Worm (Caenorhabditis elegans) whole organism, L2 larva: ENCODE data around the gene Y25C1A.2.
"Not testable (repeated sequence)": the region's sequence is repeated elsewhere in the genome, so short reads cannot be mapped to it uniquely, and the experiment has no call there.

Source experiments
- F13H6.1 ChIP-seq: sonication (generic microtip); optimal IDR thresholded peaks from 2 replicates; lab custom pipeline; 2016; ENCODE audit warnings: missing genetic modification characterization, missing compliant biosample characterization
- R02D3.7 ChIP-seq: fragments of 150-350 bp; optimal IDR thresholded peaks from 2 replicates; lab custom pipeline; 2014; ENCODE audit warnings: missing biosample characterization, missing genetic modification characterization
- Y55F3AM.14 ChIP-seq: fragments of 200-800 bp; sonication (Bioruptor generic); optimal IDR thresholded peaks from 2 replicates; lab custom pipeline; 2018; ENCODE audit warnings: mild to moderate bottlenecking, missing genetic modification characterization, missing compliant biosample characterization
- alr-1 ChIP-seq: fragments of 150-350 bp; optimal IDR thresholded peaks from 2 replicates; lab custom pipeline; 2014; ENCODE audit warnings: missing biosample characterization, missing genetic modification characterization
- aly-2 ChIP-seq: fragments of 150-350 bp; optimal IDR thresholded peaks from 2 replicates; lab custom pipeline; 2014; ENCODE audit warnings: missing biosample characterization, missing genetic modification characterization
- ama-1 ChIP-seq: fragments of 150-350 bp; optimal IDR thresholded peaks from 2 replicates; lab custom pipeline; 2018; ENCODE audit warnings: inconsistent platforms
- blmp-1 ChIP-seq: sonication (generic microtip); optimal IDR thresholded peaks from 2 replicates; lab custom pipeline; 2017; ENCODE audit warnings: missing genetic modification characterization, mild to moderate bottlenecking, missing compliant biosample characterization, antibody characterized with exemption, moderate library complexity; ENCODE audit not compliant: insufficient read depth
- ceh-16 ChIP-seq: fragments of 150-350 bp; optimal IDR thresholded peaks from 2 replicates; lab custom pipeline; 2014; ENCODE audit warnings: missing biosample characterization, missing genetic modification characterization
- ceh-82 ChIP-seq: fragments of 150-350 bp; optimal IDR thresholded peaks from 2 replicates; lab custom pipeline; 2014; ENCODE audit warnings: missing biosample characterization, missing genetic modification characterization
- crh-2 ChIP-seq: sonication (generic microtip); optimal IDR thresholded peaks from 2 replicates; lab custom pipeline; 2017; ENCODE audit warnings: missing biosample characterization, missing genetic modification characterization
- dmd-4 ChIP-seq: sonication (generic microtip); optimal IDR thresholded peaks from 2 replicates; lab custom pipeline; 2017; ENCODE audit warnings: missing biosample characterization, missing genetic modification characterization
- elt-3 ChIP-seq: sonication (generic microtip); optimal IDR thresholded peaks from 2 replicates; lab custom pipeline; 2017; ENCODE audit warnings: missing biosample characterization, missing genetic modification characterization
- fos-1 ChIP-seq: fragments of 150-350 bp; optimal IDR thresholded peaks from 2 replicates; lab custom pipeline; 2014; ENCODE audit warnings: missing biosample characterization, missing genetic modification characterization
- gmeb-1 ChIP-seq: fragments of 150-350 bp; optimal IDR thresholded peaks from 2 replicates; lab custom pipeline; 2014; ENCODE audit warnings: missing biosample characterization, missing genetic modification characterization
- lin-11 ChIP-seq: fragments of 150-350 bp; sonication (generic microtip); optimal IDR thresholded peaks from 2 replicates; lab custom pipeline; 2014; ENCODE audit warnings: missing biosample characterization, missing genetic modification characterization, inconsistent platforms, mixed read lengths
- lin-39 ChIP-seq: fragments of 150-350 bp; optimal IDR thresholded peaks from 2 replicates; lab custom pipeline; 2014; ENCODE audit warnings: missing biosample characterization, missing genetic modification reagents, missing genetic modification characterization
- lsy-2 ChIP-seq, 2 experiments: fragments of 150-350 bp in 1 of 2; sonication (generic microtip) in 1 of 2; optimal IDR thresholded peaks; 2 replicates each; lab custom pipeline; 2014 to 2017; ENCODE audit warnings: missing biosample characterization in 2 of 2, missing genetic modification characterization in 2 of 2
- mab-5 ChIP-seq: fragments of 150-350 bp; optimal IDR thresholded peaks from 2 replicates; lab custom pipeline; 2014; ENCODE audit warnings: missing biosample characterization, missing genetic modification characterization
- mdl-1 ChIP-seq, 2 experiments: fragments of 150-350 bp in 1 of 2; sonication (generic microtip) in 1 of 2; optimal IDR thresholded peaks; 2 replicates each; lab custom pipeline; 2017; ENCODE audit warnings: missing biosample characterization in 2 of 2, missing genetic modification characterization in 2 of 2
- nhr-10 ChIP-seq: sonication (generic microtip); optimal IDR thresholded peaks from 2 replicates; lab custom pipeline; 2017; ENCODE audit warnings: missing biosample characterization, missing genetic modification characterization
- nhr-11 ChIP-seq: fragments of 150-350 bp; optimal IDR thresholded peaks from 2 replicates; lab custom pipeline; 2014; ENCODE audit warnings: missing biosample characterization, missing genetic modification characterization
- nhr-21 ChIP-seq: fragments of 150-350 bp; optimal IDR thresholded peaks from 2 replicates; lab custom pipeline; 2014; ENCODE audit warnings: missing biosample characterization, missing genetic modification characterization
- nhr-23 ChIP-seq: fragments of 150-350 bp; optimal IDR thresholded peaks from 2 replicates; lab custom pipeline; 2014; ENCODE audit warnings: missing biosample characterization, missing genetic modification reagents, missing genetic modification characterization
- nhr-6 ChIP-seq: fragments of 150-350 bp; optimal IDR thresholded peaks from 2 replicates; lab custom pipeline; 2014; ENCODE audit warnings: missing biosample characterization, missing genetic modification characterization
- nhr-77 ChIP-seq: fragments of 150-350 bp; optimal IDR thresholded peaks from 2 replicates; lab custom pipeline; 2014; ENCODE audit warnings: missing biosample characterization, missing genetic modification characterization
- peb-1 ChIP-seq: fragments of 150-350 bp; optimal IDR thresholded peaks from 2 replicates; lab custom pipeline; 2014; ENCODE audit warnings: missing biosample characterization, missing genetic modification characterization
- sem-4 ChIP-seq: fragments of 150-350 bp; optimal IDR thresholded peaks from 2 replicates; lab custom pipeline; 2014; ENCODE audit warnings: missing biosample characterization, missing genetic modification reagents, missing genetic modification characterization
- skn-1 ChIP-seq: sonication (generic microtip); optimal IDR thresholded peaks from 2 replicates; lab custom pipeline; 2017; ENCODE audit warnings: missing biosample characterization, missing genetic modification characterization
- sma-3 ChIP-seq: sonication (generic microtip); optimal IDR thresholded peaks from 2 replicates; lab custom pipeline; 2016; ENCODE audit warnings: missing genetic modification reagents, missing genetic modification characterization, missing compliant biosample characterization
- snpc-4 ChIP-seq: fragments of 150-350 bp; optimal IDR thresholded peaks from 2 replicates; lab custom pipeline; 2014; ENCODE audit warnings: missing biosample characterization, missing genetic modification characterization
- unc-39 ChIP-seq: fragments of 150-350 bp; optimal IDR thresholded peaks from 2 replicates; lab custom pipeline; 2014; ENCODE audit warnings: missing biosample characterization, missing genetic modification characterization
- unc-55 ChIP-seq: fragments of 150-350 bp; sonication (generic microtip); optimal IDR thresholded peaks from 3 replicates; lab custom pipeline; 2014; ENCODE audit warnings: missing biosample characterization, missing genetic modification reagents, missing genetic modification characterization
- unc-62 ChIP-seq: fragments of 150-350 bp; optimal IDR thresholded peaks from 2 replicates; lab custom pipeline; 2014; ENCODE audit warnings: missing biosample characterization, missing genetic modification reagents, missing genetic modification characterization
- zag-1 ChIP-seq: fragments of 150-350 bp; optimal IDR thresholded peaks from 2 replicates; lab custom pipeline; 2014; ENCODE audit warnings: missing biosample characterization, missing genetic modification characterization

The Y25C1A.2 gene

ce11 chrII:3142855-3143254, 30.4 kb downstream of the Y25C1A.2 start, which contains the start of gene sri-42:
TSS of gene sri-42 (minus strand) at chrII:3142955.
- not testable (repeated sequence) for TF ChIP-seq ceh-16 (tag; lab: Kevin White, UChicago); nhr-10; sem-4 (tag; lab: Kevin White, UChicago)

ce11 chrII:3144552-3144951, 32.1 kb downstream of the Y25C1A.2 start, which contains the start of gene sri-43:
TSS of gene sri-43 (minus strand) at chrII:3144652.
- not testable (repeated sequence) for TF ChIP-seq nhr-21 (tag; lab: Kevin White, UChicago); ama-1 (lab: Kevin White, UChicago); snpc-4 (tag; lab: Kevin White, UChicago)

DNA sequence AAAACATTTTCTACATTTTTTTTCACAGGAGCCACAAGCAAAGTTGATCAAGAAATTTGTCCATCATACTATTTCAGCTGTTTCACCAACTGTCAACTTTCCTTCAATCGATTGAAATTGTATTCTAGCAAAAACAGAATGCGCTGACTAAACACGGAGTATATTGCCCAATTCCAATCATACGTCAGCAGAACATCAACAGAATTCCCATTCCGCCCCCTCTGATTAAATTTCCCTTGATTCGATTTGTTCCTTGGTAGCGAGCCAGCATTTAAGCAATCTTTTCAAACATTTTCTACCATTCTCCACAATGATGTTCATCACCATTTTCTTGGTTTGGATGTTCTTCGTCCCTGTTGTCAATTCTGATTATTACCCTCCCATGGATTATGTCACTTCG, 33.4 kb downstream of the Y25C1A.2 start, which contains the start of gene T10D4.15:
T10D4.15 (plus strand) TSS at position 301 of the 400 bp plus-strand sequence.
- TF ChIP-seq snpc-4 (tag; lab: Kevin White, UChicago) = no peak
- TF ChIP-seq nhr-6 (tag; lab: Kevin White, UChicago) = no peak
- no peak for TF ChIP-seq lin-11 (tag; lab: Kevin White, UChicago)
- no peak for TF ChIP-seq unc-39 (tag; lab: Kevin White, UChicago)
- no peak for TF ChIP-seq lin-39 (tag; lab: Kevin White, UChicago)
- no peak for TF ChIP-seq R02D3.7 (tag; lab: Kevin White, UChicago)
- TF ChIP-seq crh-2 (tag; lab: Kevin White, UChicago) = no peak
- TF ChIP-seq sem-4 (tag; lab: Kevin White, UChicago) = no peak
- TF ChIP-seq ceh-82 (tag; lab: Kevin White, UChicago) = no peak
- no peak for TF ChIP-seq F13H6.1 (tag; lab: Kevin White, UChicago)
- no peak for TF ChIP-seq nhr-23 (tag; lab: Kevin White, UChicago)
- no peak for TF ChIP-seq zag-1 (tag; lab: Kevin White, UChicago)
- TF ChIP-seq unc-62 (GFP tag; lab: Kevin White, UChicago) = no peak
- no peak for TF ChIP-seq nhr-77 (tag; lab: Kevin White, UChicago)
- TF ChIP-seq, all 48 proteins: peak for 0

DNA sequence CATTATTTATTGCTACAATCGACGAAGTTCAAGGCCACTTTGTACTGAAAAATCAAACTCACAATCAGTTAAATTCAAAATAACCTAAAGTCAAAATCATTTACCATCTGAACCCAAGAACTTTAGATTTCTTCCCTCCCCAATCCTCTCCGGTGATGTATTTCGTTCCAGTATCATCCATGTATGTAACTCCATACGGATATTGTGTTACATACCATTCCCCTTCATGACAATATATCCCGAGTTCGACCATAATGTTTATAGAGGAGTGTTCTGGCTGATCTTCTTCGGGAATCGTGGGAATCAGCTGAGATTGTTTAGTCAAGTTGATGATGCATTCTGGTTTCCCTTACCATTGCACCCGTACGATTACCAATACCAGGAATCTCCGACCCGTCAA, 36.0 kb downstream of the Y25C1A.2 start:
- TF ChIP-seq elt-3 (no peak), R02D3.7 (tag; lab: Kevin White, UChicago) (no peak), mdl-1 (tag; optimal IDR thresholded peaks at IDR 0.05; lab: Kevin White, UChicago) (no peak), nhr-77 (tag; lab: Kevin White, UChicago) (no peak), lsy-2 (tag; optimal IDR thresholded peaks at IDR 0.05; lab: Kevin White, UChicago) (no peak), sma-3 (GFP tag; lab: Kevin White, UChicago) (no peak), Y55F3AM.14 (GFP tag; lab: Kevin White, UChicago) (no peak), nhr-11 (tag; lab: Kevin White, UChicago) (no peak), alr-1 (tag; lab: Kevin White, UChicago) (no peak), fos-1 (tag; lab: Kevin White, UChicago) (no peak), unc-55 (no peak), gmeb-1 (no peak), nhr-23 (tag; lab: Kevin White, UChicago) (no peak), mab-5 (no peak), skn-1 (no peak), nhr-10 (no peak), aly-2 (tag; lab: Kevin White, UChicago) (no peak), blmp-1 (no peak), lin-39 (tag; lab: Kevin White, UChicago) (no peak), snpc-4 (tag; lab: Kevin White, UChicago) (no peak)

DNA sequence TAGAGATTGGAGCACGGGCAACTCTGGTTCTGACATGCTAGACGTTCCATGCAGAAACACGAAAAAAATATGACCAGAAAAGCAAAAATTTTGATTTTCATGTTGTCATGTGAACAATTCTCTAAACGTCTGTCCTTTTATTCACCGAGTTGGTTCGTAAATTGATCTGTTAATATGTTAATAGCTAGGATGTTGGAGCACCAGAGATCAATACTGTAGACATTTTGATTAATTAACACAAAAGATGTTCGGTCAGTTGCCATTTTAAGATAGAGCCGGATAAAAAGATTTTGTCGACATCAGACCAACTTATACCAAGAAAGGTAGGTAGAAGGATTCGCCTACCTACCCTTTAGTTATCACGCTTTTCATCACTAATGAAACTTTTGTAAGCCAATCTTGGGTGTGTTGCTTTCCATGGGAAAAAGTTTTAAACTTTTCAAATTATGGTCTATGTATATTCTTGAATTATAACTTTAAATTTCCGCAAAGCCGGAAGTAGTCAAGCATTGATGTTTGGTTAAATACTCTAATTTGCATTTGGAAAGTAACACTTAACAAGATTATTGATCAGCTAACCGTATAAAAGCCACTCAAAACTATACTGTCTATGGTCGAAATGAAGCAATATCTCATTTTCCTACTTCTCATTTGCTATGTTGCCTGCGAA, 37.2 kb downstream of the Y25C1A.2 start, which contains the start of the genes T10D4.11 and T10D4.1:
T10D4.11 (minus strand) TSS at position 101 of the 670 bp plus-strand sequence.
T10D4.1 (plus strand) TSS at position 620 of the 670 bp plus-strand sequence.
- no peak for TF ChIP-seq nhr-11 (tag; lab: Kevin White, UChicago)
- TF ChIP-seq dmd-4 = no peak
- no peak for TF ChIP-seq R02D3.7 (tag; lab: Kevin White, UChicago)
- TF ChIP-seq aly-2 (tag; lab: Kevin White, UChicago) = no peak
- no peak for TF ChIP-seq nhr-77 (tag; lab: Kevin White, UChicago)
- no peak for TF ChIP-seq peb-1 (tag; lab: Kevin White, UChicago)
- TF ChIP-seq Y55F3AM.14 (GFP tag; lab: Kevin White, UChicago) = no peak
